Worm (Caenorhabditis elegans): ENCODE data around the gene C17H12.2.

The C17H12.2 gene

DNA sequence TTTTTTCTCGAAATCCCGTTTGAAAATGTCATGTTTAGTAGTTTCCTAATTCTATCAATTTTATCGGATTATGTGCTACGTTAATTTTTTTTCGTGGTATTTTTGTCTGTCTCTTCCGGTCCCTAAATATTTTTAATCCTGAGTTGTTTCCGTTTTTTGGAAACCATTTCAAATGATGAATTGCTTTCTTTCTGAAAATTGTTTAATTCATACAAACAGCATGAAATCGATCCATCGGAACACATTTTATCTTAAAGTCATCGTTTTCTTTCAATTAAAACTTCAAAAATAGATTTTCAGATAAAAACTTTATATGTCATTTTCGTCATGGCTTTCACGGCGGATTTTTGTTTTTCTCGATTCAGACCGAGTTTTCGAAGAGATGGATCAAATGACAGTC lies 27.9 kb downstream of the C17H12.2 start, which contains the start of gene spd-3:
Gene spd-3, plus strand, starts transcription at position 301 of the 400 bp plus-strand sequence.
- no peak for TF ChIP-seq tab-1 (GFP tag; IDR thresholded peaks at IDR 0.05)
- TF ChIP-seq ref-1 (GFP tag; conservative IDR thresholded peaks at IDR 0.05), result no peak
- TF ChIP-seq cog-1 (tag; optimal IDR thresholded peaks at IDR 0.05), result no peak
- no peak for TF ChIP-seq med-1 (GFP tag; optimal IDR thresholded peaks at IDR 0.05; ENCODE audit: insufficient read depth)
- TF ChIP-seq ztf-29 (GFP tag; IDR thresholded peaks at IDR 0.05), result no peak
- no peak for TF ChIP-seq ztf-23 (GFP tag; IDR thresholded peaks at IDR 0.05)
- TF ChIP-seq klf-2 (GFP tag; conservative IDR thresholded peaks at IDR 0.05), result no peak
- no peak for TF ChIP-seq flt-1 (GFP tag; IDR thresholded peaks at IDR 0.05)
- no peak for TF ChIP-seq T22C8.4 (GFP tag; IDR thresholded peaks at IDR 0.05)

DNA sequence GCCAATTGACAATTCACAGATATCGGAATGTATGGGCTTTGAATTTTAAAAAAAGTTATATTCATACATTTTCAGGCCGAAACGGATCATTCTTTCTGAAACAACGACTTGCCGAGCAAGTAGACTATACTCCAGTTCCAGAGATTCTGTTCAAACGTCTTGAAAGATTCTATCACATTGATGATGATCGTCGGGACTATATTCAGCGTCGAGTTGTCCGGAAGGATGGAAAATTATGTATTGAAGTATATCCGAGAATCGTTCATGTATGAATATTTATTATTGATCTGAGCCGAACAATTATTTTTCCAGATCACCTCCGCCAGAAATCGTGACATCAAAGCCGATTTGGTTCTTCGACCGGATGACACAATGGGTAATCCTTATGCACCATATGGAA lies 32.7 kb downstream of the C17H12.2 start:
- TF ChIP-seq ztf-23 (GFP tag; IDR thresholded peaks at IDR 0.05) (no peak), T22C8.4 (GFP tag; IDR thresholded peaks at IDR 0.05) (no peak), ref-1 (GFP tag; conservative IDR thresholded peaks at IDR 0.05) (no peak), klf-2 (GFP tag; conservative IDR thresholded peaks at IDR 0.05) (no peak), tab-1 (GFP tag; IDR thresholded peaks at IDR 0.05) (no peak), cog-1 (tag; optimal IDR thresholded peaks at IDR 0.05) (no peak), ztf-29 (GFP tag; IDR thresholded peaks at IDR 0.05) (no peak), med-1 (GFP tag; optimal IDR thresholded peaks at IDR 0.05; ENCODE audit: insufficient read depth) (no peak), flt-1 (GFP tag; IDR thresholded peaks at IDR 0.05) (no peak)

DNA sequence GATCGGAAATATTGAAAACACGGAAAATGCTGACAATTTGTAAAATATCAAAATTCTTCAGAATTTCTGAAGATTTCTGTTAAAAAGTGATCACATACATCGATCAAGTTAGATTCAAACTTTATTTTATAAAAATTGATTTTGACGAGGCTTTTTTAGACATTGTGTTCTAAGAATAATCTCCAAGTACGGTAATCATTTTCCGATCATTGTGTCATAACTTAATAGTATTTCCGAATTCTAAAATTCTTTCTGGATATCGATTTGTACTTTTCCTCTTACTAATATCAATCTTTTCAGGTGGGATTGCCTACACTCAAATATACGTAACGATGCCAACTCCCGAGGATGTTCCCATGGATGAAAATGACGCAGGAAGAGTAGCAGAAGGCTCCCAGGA lies 33.3 kb downstream of the C17H12.2 start, which contains the start of gene usp-4:
Gene usp-4, plus strand, starts transcription at position 301 of the 400 bp plus-strand sequence.
- no peak for TF ChIP-seq ztf-29 (GFP tag; IDR thresholded peaks at IDR 0.05)
- no peak for TF ChIP-seq ztf-23 (GFP tag; IDR thresholded peaks at IDR 0.05)
- no peak for TF ChIP-seq med-1 (GFP tag; optimal IDR thresholded peaks at IDR 0.05; ENCODE audit: insufficient read depth)
- TF ChIP-seq klf-2 (GFP tag; conservative IDR thresholded peaks at IDR 0.05), result no peak
- no peak for TF ChIP-seq ref-1 (GFP tag; conservative IDR thresholded peaks at IDR 0.05)
- TF ChIP-seq T22C8.4 (GFP tag; IDR thresholded peaks at IDR 0.05), result no peak
- no peak for TF ChIP-seq cog-1 (tag; optimal IDR thresholded peaks at IDR 0.05)
- no peak for TF ChIP-seq flt-1 (GFP tag; IDR thresholded peaks at IDR 0.05)
- TF ChIP-seq tab-1 (GFP tag; IDR thresholded peaks at IDR 0.05), result no peak

- TF ChIP-seq ztf-29 (GFP tag; IDR thresholded peaks at IDR 0.05) (peak; percentile 89), ztf-23 (GFP tag; IDR thresholded peaks at IDR 0.05) (peak; percentile 93), flt-1 (GFP tag; IDR thresholded peaks at IDR 0.05) (peak; percentile 92), med-1 (GFP tag; optimal IDR thresholded peaks at IDR 0.05; ENCODE audit: insufficient read depth) (peak; percentile 79), T22C8.4 (GFP tag; IDR thresholded peaks at IDR 0.05) (peak; percentile 68), klf-2 (GFP tag; conservative IDR thresholded peaks at IDR 0.05) (peak; percentile 75; the same call in 1 of the 2 replicates), ref-1 (GFP tag; conservative IDR thresholded peaks at IDR 0.05) (peak; percentile 58), cog-1 (tag; optimal IDR thresholded peaks at IDR 0.05) (peak; percentile 81), tab-1 (GFP tag; IDR thresholded peaks at IDR 0.05) (no peak; the same call in 1 of the 2 replicates)
Measured at ce11 chrIV:6756374-6756773, 33.9 kb downstream of the C17H12.2 start.

DNA sequence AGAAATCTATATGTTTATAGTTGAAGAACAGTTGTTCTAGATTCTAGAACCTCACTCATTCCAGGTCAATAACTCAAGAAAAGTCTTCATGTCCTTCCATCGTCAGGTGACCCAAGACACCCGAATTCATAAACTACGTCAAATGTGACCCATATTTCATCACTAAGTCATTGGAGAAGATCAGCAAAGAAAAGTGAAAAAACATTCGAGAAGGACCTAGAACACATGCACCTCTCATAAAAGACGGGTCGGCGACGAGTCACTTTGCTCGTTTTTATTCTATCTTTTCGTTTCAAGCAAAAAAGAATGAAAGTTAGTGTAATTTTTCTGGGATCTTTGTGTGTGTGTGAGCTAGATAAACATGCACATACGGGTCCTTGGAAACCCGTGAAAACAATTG lies 39.1 kb downstream of the C17H12.2 start:
- TF ChIP-seq ztf-29 (GFP tag; IDR thresholded peaks at IDR 0.05) (no peak), klf-2 (GFP tag; conservative IDR thresholded peaks at IDR 0.05) (no peak), flt-1 (GFP tag; IDR thresholded peaks at IDR 0.05) (no peak)

ce11 chrIV:6750117-6750516 lies 40.2 kb downstream of the C17H12.2 start:
- TF ChIP-seq ref-1 (GFP tag; conservative IDR thresholded peaks at IDR 0.05) (no peak), klf-2 (GFP tag; conservative IDR thresholded peaks at IDR 0.05) (no peak), cog-1 (tag; optimal IDR thresholded peaks at IDR 0.05) (no peak), ztf-23 (GFP tag; IDR thresholded peaks at IDR 0.05) (no peak), T22C8.4 (GFP tag; IDR thresholded peaks at IDR 0.05) (no peak), flt-1 (GFP tag; IDR thresholded peaks at IDR 0.05) (no peak), med-1 (GFP tag; optimal IDR thresholded peaks at IDR 0.05; ENCODE audit: insufficient read depth) (no peak), ztf-29 (GFP tag; IDR thresholded peaks at IDR 0.05) (no peak)

DNA sequence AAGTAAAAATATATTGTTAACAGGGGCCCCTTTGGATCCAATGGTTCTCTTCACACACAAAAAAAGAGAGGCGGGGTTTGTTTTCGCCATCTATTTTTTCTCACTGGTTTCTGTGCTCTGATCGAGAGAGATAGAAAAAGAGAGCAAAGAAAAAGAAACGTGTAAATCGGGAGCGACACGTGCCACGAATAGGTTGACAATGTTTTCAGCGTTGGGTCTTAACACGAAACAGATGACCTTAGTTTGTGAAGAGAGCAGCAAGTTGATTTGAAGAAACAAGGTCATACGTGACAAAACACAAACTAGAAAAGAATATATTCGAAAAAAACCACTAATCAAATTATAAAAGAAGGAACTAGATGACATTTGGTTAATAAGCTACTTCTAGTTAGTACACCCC lies 41.8 kb downstream of the C17H12.2 start, which contains the start of gene lin-45:
Gene lin-45, minus strand, starts transcription at position 82 of the 400 bp plus-strand sequence.
- TF ChIP-seq klf-2 (GFP tag; conservative IDR thresholded peaks at IDR 0.05) (no peak), ref-1 (GFP tag; conservative IDR thresholded peaks at IDR 0.05) (no peak), flt-1 (GFP tag; IDR thresholded peaks at IDR 0.05) (no peak), med-1 (GFP tag; optimal IDR thresholded peaks at IDR 0.05; ENCODE audit: insufficient read depth) (no peak)

ce11 chrIV:6747652-6748051 lies 42.6 kb downstream of the C17H12.2 start:
- TF ChIP-seq flt-1 (GFP tag; IDR thresholded peaks at IDR 0.05) (0 out of 2 replicates have a peak, but pooled peaks have one; percentile 13), ref-1 (GFP tag; conservative IDR thresholded peaks at IDR 0.05) (no peak), cog-1 (tag; optimal IDR thresholded peaks at IDR 0.05) (peak; percentile 13)

- no peak for TF ChIP-seq med-1 (GFP tag; optimal IDR thresholded peaks at IDR 0.05; ENCODE audit: insufficient read depth)
- no peak for TF ChIP-seq klf-2 (GFP tag; conservative IDR thresholded peaks at IDR 0.05)
- no peak for TF ChIP-seq cog-1 (tag; optimal IDR thresholded peaks at IDR 0.05)
- TF ChIP-seq ztf-29 (GFP tag; IDR thresholded peaks at IDR 0.05), result no peak
- no peak for TF ChIP-seq tab-1 (GFP tag; IDR thresholded peaks at IDR 0.05)
- TF ChIP-seq ztf-23 (GFP tag; IDR thresholded peaks at IDR 0.05), result no peak
- TF ChIP-seq flt-1 (GFP tag; IDR thresholded peaks at IDR 0.05), result no peak
- no peak for TF ChIP-seq T22C8.4 (GFP tag; IDR thresholded peaks at IDR 0.05)
- TF ChIP-seq ref-1 (GFP tag; conservative IDR thresholded peaks at IDR 0.05), result no peak
Measured at ce11 chrIV:6747083-6747482, 43.2 kb downstream of the C17H12.2 start.

- TF ChIP-seq cog-1 (tag; optimal IDR thresholded peaks at IDR 0.05) (no peak), tab-1 (GFP tag; IDR thresholded peaks at IDR 0.05) (no peak), ztf-23 (GFP tag; IDR thresholded peaks at IDR 0.05) (no peak), klf-2 (GFP tag; conservative IDR thresholded peaks at IDR 0.05) (no peak), T22C8.4 (GFP tag; IDR thresholded peaks at IDR 0.05) (no peak), ref-1 (GFP tag; conservative IDR thresholded peaks at IDR 0.05) (no peak)
Measured at ce11 chrIV:6742159-6742558, 48.1 kb downstream of the C17H12.2 start, which contains the start of gene smg-7. Gene smg-7, minus strand, starts transcription at chrIV:6742443.

Measured in whole organism, midembryonic.